Fruit fly (Drosophila melanogaster) Kc167 (cell line): ENCODE measurements around the gene Spn28Da.

ENCODE experiments used
- Myc ChIP-seq: fragments of >200 bp; optimal IDR thresholded peaks from 2 replicates; lab custom pipeline; 2017; ENCODE audit warnings: missing external identifiers
- h ChIP-seq: fragments of >200 bp; optimal IDR thresholded peaks from 3 replicates; lab custom pipeline; 2018; ENCODE audit warnings: missing external identifiers
- insv ChIP-seq: fragments of >200 bp; optimal IDR thresholded peaks from 3 replicates; lab custom pipeline; 2018; ENCODE audit warnings: missing external identifiers

dm6 chr2L:7930737-7931136 is 41.8 kb upstream of the Spn28Da start:
- TF ChIP-seq h: no peak
- no peak for TF ChIP-seq Myc (lab: Kevin White, UChicago)
- no peak for TF ChIP-seq insv (lab: Kevin White, UChicago)
